Fruit fly (Drosophila melanogaster): Measurements from ENCODE around the gene Rhau.
A peak's percentile ranks its signal among the peaks of the same experiment; 100 is the strongest.

Gene Rhau

dm6 chr2L:20734066-20734686 lies 23.6 kb downstream of the Rhau start, which contains the start of gene TM9SF2 (continued):
- no peak for TF ChIP-seq Eip74EF (GFP tag; optimal IDR thresholded peaks at IDR 0.05)
- TF ChIP-seq h (optimal IDR thresholded peaks at IDR 0.05) = no peak
- TF ChIP-seq NfI (GFP tag; optimal IDR thresholded peaks at IDR 0.05) = peak; percentile 18
- TF ChIP-seq fd64A (GFP tag; optimal IDR thresholded peaks at IDR 0.05) = no peak
- no peak for TF ChIP-seq oc (tag; optimal IDR thresholded peaks at IDR 0.05)
- TF ChIP-seq az2 (GFP tag; optimal IDR thresholded peaks at IDR 0.05) = peak; percentile 7
- TF ChIP-seq run (tag; optimal IDR thresholded peaks at IDR 0.05) = no peak
- TF ChIP-seq CG9797 (GFP tag; optimal IDR thresholded peaks at IDR 0.05) = peak; percentile 12
- 0 out of 2 replicates have a peak, but pooled peaks have one; percentile 11 for TF ChIP-seq CG14667 (GFP tag; IDR thresholded peaks at IDR 0.05)
- TF ChIP-seq Oaz (GFP tag; IDR thresholded peaks at IDR 0.05) = no peak
- no peak for TF ChIP-seq Blimp-1 (GFP tag; optimal IDR thresholded peaks at IDR 0.05)
- TF ChIP-seq CG4360 (GFP tag; IDR thresholded peaks at IDR 0.05) = no peak
- TF ChIP-seq peb (GFP tag; IDR thresholded peaks at IDR 0.05) = no peak
- TF ChIP-seq NK7.1 (GFP tag; optimal IDR thresholded peaks at IDR 0.05) = no peak
- TF ChIP-seq CG9215 (GFP tag; IDR thresholded peaks at IDR 0.05) = peak; percentile 40; the same call in 1 of the 2 replicates
- TF ChIP-seq CG8290 (GFP tag; optimal IDR thresholded peaks at IDR 0.05) = no peak
- TF ChIP-seq CG8290 (tag; optimal IDR thresholded peaks at IDR 0.05) = no peak
- no peak for TF ChIP-seq da (GFP tag; optimal IDR thresholded peaks at IDR 0.05)
- no peak for TF ChIP-seq sens (GFP tag)
- TF ChIP-seq al (GFP tag; IDR thresholded peaks at IDR 0.05) = 0 out of 2 replicates have a peak, but pooled peaks have one; percentile 19
- TF ChIP-seq stc (GFP tag; IDR thresholded peaks at IDR 0.05) = no peak
- no peak for TF ChIP-seq CG9727 (GFP tag; optimal IDR thresholded peaks at IDR 0.05)
- TF ChIP-seq CG11696 (GFP tag; IDR thresholded peaks at IDR 0.05) = 0 out of 2 replicates have a peak, but pooled peaks have one; percentile 39
- TF ChIP-seq Dad (GFP tag; optimal IDR thresholded peaks at IDR 0.05) = no peak
- peak; percentile 43; the same call in 1 of the 2 replicates for TF ChIP-seq lmd (GFP tag; IDR thresholded peaks at IDR 0.05)
- TF ChIP-seq Hmx (GFP tag; optimal IDR thresholded peaks at IDR 0.05) = peak; percentile 4
- 0 out of 2 replicates have a peak, but pooled peaks have one; percentile 8 for TF ChIP-seq sens-2 (GFP tag; IDR thresholded peaks at IDR 0.05)
- TF ChIP-seq CG1603 (tag; optimal IDR thresholded peaks at IDR 0.05) = no peak
- TF ChIP-seq CG15514 (GFP tag; optimal IDR thresholded peaks at IDR 0.05) = peak; percentile 65
- peak; percentile 36 for TF ChIP-seq CG17186 (GFP tag; optimal IDR thresholded peaks at IDR 0.05)
- TF ChIP-seq CG31441 (GFP tag; IDR thresholded peaks at IDR 0.05) = no peak
- TF ChIP-seq CG8281 (tag; optimal IDR thresholded peaks at IDR 0.05) = no peak
- TF ChIP-seq Fer1 (GFP tag; optimal IDR thresholded peaks at IDR 0.05) = no peak
- peak; percentile 12; the same call in 1 of the 3 replicates for TF ChIP-seq B-H1 (GFP tag; IDR thresholded peaks at IDR 0.05)
- TF ChIP-seq ranshi (GFP tag; IDR thresholded peaks at IDR 0.05) = no peak
- TF ChIP-seq Antp (GFP tag; optimal IDR thresholded peaks at IDR 0.05) = peak; percentile 23
- 0 out of 3 replicates have a peak, but pooled peaks have one; percentile 21 for TF ChIP-seq CG6791 (GFP tag; IDR thresholded peaks at IDR 0.05; ENCODE audit: partially characterized antibody)
- peak; percentile 55 for TF ChIP-seq CG32532 (GFP tag; IDR thresholded peaks at IDR 0.05)
- TF ChIP-seq pum (GFP tag; optimal IDR thresholded peaks at IDR 0.05) = no peak
- no peak for TF ChIP-seq CG3838 (GFP tag; optimal IDR thresholded peaks at IDR 0.05)
- no peak for TF ChIP-seq fu2 (GFP tag; optimal IDR thresholded peaks at IDR 0.05)
- no peak for TF ChIP-seq dati (GFP tag; IDR thresholded peaks at IDR 0.05)
- peak; percentile 66 for TF ChIP-seq Xbp1 (GFP tag; optimal IDR thresholded peaks at IDR 0.05)
- TF ChIP-seq CG1832 (GFP tag; optimal IDR thresholded peaks at IDR 0.05) = no peak
- TF ChIP-seq CG31365 (tag; optimal IDR thresholded peaks at IDR 0.05) = no peak
- peak; percentile 2 for TF ChIP-seq CG18011 (GFP tag; optimal IDR thresholded peaks at IDR 0.05)
- TF ChIP-seq lilli (GFP tag; optimal IDR thresholded peaks at IDR 0.05) = peak; percentile 56
- TF ChIP-seq eve (GFP tag; optimal IDR thresholded peaks at IDR 0.05) = no peak
- TF ChIP-seq CG8924 (tag; optimal IDR thresholded peaks at IDR 0.05) = no peak
- no peak for TF ChIP-seq CG3995 (GFP tag; optimal IDR thresholded peaks at IDR 0.05)
- no peak for TF ChIP-seq CG32767 (GFP tag; IDR thresholded peaks at IDR 0.05)

Data from whole organism, embryonic.